Fruit fly (Drosophila melanogaster): ENCODE measurements around the gene msd5.
A peak's percentile ranks its signal among the peaks of the same experiment; 100 is the strongest.

The msd5 gene

DNA sequence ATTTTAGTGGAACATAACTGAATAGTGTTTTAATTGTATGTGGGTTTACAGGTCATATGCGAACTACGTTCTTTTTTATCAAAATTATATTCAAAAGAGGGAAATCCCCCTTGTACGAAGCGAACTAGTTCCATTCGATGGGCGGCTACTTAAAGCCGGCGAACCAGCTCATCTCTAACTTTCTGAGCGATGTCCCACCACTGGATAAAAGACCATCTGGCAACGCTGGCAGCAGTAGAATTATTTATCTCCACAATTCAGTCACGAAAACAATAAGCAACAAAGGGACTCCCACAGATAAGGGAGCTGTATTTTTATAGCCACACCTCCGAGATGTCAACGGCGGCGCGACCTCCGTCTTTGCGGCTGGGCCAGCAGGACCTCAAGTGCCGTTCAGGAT, 37.3 kb downstream of the msd5 start, which contains the start of gene Rabex-5 (continued):
- TF ChIP-seq nerfin-2 (GFP tag; IDR thresholded peaks at IDR 0.05; ENCODE audit: partially characterized antibody): peak; percentile 68
- TF ChIP-seq CG33213 (GFP tag; optimal IDR thresholded peaks at IDR 0.05): peak; percentile 93
- TF ChIP-seq CG5180 (GFP tag; optimal IDR thresholded peaks at IDR 0.05): no peak
- TF ChIP-seq Asciz (GFP tag; optimal IDR thresholded peaks at IDR 0.05): no peak
- peak; percentile 17 for TF ChIP-seq CG9876 (GFP tag; optimal IDR thresholded peaks at IDR 0.05)
- no peak for TF ChIP-seq CG10431 (GFP tag; optimal IDR thresholded peaks at IDR 0.05)
- no peak for TF ChIP-seq CG18011 (GFP tag; optimal IDR thresholded peaks at IDR 0.05)
- TF ChIP-seq CG7928 (GFP tag; optimal IDR thresholded peaks at IDR 0.05): no peak
- no peak for TF ChIP-seq Aef1 (GFP tag; IDR thresholded peaks at IDR 0.05)
- TF ChIP-seq CG18599 (GFP tag; optimal IDR thresholded peaks at IDR 0.05): no peak
- no peak for TF ChIP-seq CG12942 (GFP tag; optimal IDR thresholded peaks at IDR 0.05)
- TF ChIP-seq Ets97D (GFP tag; optimal IDR thresholded peaks at IDR 0.05): peak; percentile 63
- TF ChIP-seq stc (GFP tag; IDR thresholded peaks at IDR 0.05): no peak
- peak; percentile 87 for TF ChIP-seq CG13287 (GFP tag; IDR thresholded peaks at IDR 0.05; ENCODE audit: partially characterized antibody)
- peak; percentile 52 for TF ChIP-seq nerfin-1 (tag; optimal IDR thresholded peaks at IDR 0.05)
- TF ChIP-seq Hey (tag; optimal IDR thresholded peaks at IDR 0.05): no peak
- peak; percentile 44; the same call in 1 of the 2 replicates for TF ChIP-seq NFAT (GFP tag; IDR thresholded peaks at IDR 0.05)
- TF ChIP-seq Bteb2 (GFP tag; optimal IDR thresholded peaks at IDR 0.05): peak; percentile 36
- TF ChIP-seq vvl (GFP tag; IDR thresholded peaks at IDR 0.05): peak; percentile 65; the same call in 1 of the 2 replicates
- TF ChIP-seq Dfd (GFP tag; optimal IDR thresholded peaks at IDR 0.05): no peak
- TF ChIP-seq Mad (GFP tag; optimal IDR thresholded peaks at IDR 0.05): no peak
- peak; percentile 21; the same call in 1 of the 2 replicates for TF ChIP-seq Ptx1 (GFP tag; IDR thresholded peaks at IDR 0.05)
- TF ChIP-seq CG14014 (GFP tag; IDR thresholded peaks at IDR 0.05): no peak
- TF ChIP-seq tgo (GFP tag; IDR thresholded peaks at IDR 0.05): no peak; the same call in 2 of the 3 replicates
- TF ChIP-seq CG12071 (GFP tag; optimal IDR thresholded peaks at IDR 0.05): no peak
- no peak for TF ChIP-seq E2f1 (GFP tag; IDR thresholded peaks at IDR 0.05)
- peak; percentile 49 for TF ChIP-seq CG14710 (tag; optimal IDR thresholded peaks at IDR 0.05)
- no peak for TF ChIP-seq sug (tag; optimal IDR thresholded peaks at IDR 0.05)
- no peak for TF ChIP-seq zf30C (GFP tag; optimal IDR thresholded peaks at IDR 0.05)
- TF ChIP-seq sqz (GFP tag; optimal IDR thresholded peaks at IDR 0.05): no peak
- TF ChIP-seq CG6854 (GFP tag; optimal IDR thresholded peaks at IDR 0.05): no peak
- no peak for TF ChIP-seq gem (tag; optimal IDR thresholded peaks at IDR 0.05)
- no peak for TF ChIP-seq exex (tag; optimal IDR thresholded peaks at IDR 0.05)
- no peak for TF ChIP-seq CG13123 (GFP tag; optimal IDR thresholded peaks at IDR 0.05)
- TF ChIP-seq CG11093 (GFP tag; IDR thresholded peaks at IDR 0.05): no peak
- TF ChIP-seq GATAe (GFP tag; conservative IDR thresholded peaks at IDR 0.05): no peak
- no peak for TF ChIP-seq repo (GFP tag; optimal IDR thresholded peaks at IDR 0.05)
- TF ChIP-seq CG15073 (GFP tag; optimal IDR thresholded peaks at IDR 0.05): no peak
- TF ChIP-seq psq (GFP tag; optimal IDR thresholded peaks at IDR 0.05): no peak
- TF ChIP-seq pnt (GFP tag; optimal IDR thresholded peaks at IDR 0.05): no peak
- TF ChIP-seq CG5245 (GFP tag; optimal IDR thresholded peaks at IDR 0.05): no peak
- TF ChIP-seq hth (optimal IDR thresholded peaks at IDR 0.05): no peak
- TF ChIP-seq Oli (tag; optimal IDR thresholded peaks at IDR 0.05): no peak
- TF ChIP-seq B-H2 (GFP tag; optimal IDR thresholded peaks at IDR 0.05): no peak
- TF ChIP-seq knrl (GFP tag; IDR thresholded peaks at IDR 0.05; ENCODE audit: partially characterized antibody): peak; percentile 88
- peak; percentile 27 for TF ChIP-seq HHEX (GFP tag; optimal IDR thresholded peaks at IDR 0.05)
- peak; percentile 26 to 37 for TF ChIP-seq dpn (GFP tag; optimal IDR thresholded peaks at IDR 0.05)
- peak; percentile 27 for TF ChIP-seq fu2 (GFP tag; optimal IDR thresholded peaks at IDR 0.05)
- TF ChIP-seq CG10565 (GFP tag; optimal IDR thresholded peaks at IDR 0.05): no peak
- TF ChIP-seq B-H1 (GFP tag; IDR thresholded peaks at IDR 0.05): no peak
- TF ChIP-seq CG4404 (GFP tag; IDR thresholded peaks at IDR 0.05): no peak
- peak; percentile 23 for TF ChIP-seq CG8924 (tag; optimal IDR thresholded peaks at IDR 0.05)

Measured in whole organism, embryonic.